Fruit fly (Drosophila melanogaster) whole organism, embryonic: Measurements from ENCODE around the gene RpL27A.

Experiments used
- CG10321 ChIP-seq: fragments of 200-800 bp; sonication (Bioruptor generic); IDR thresholded peaks from 2 replicates; pipeline ENCODE4 v1.3.6; 2022; ENCODE audit warnings: missing biosample characterization, missing genetic modification characterization
- CG10431 ChIP-seq: fragments of 200-800 bp; sonication (Bioruptor generic); optimal IDR thresholded peaks from 3 replicates; lab custom pipeline; 2018; ENCODE audit warnings: missing biosample characterization, mild to moderate bottlenecking, missing genetic modification characterization
- CG13287 ChIP-seq: fragments of 200-800 bp; sonication (Bioruptor generic); IDR thresholded peaks from 2 replicates; pipeline ENCODE4 v1.3.6; 2022; ENCODE audit warnings: missing biosample characterization, missing genetic modification characterization; ENCODE audit not compliant: partially characterized antibody
- CG14710 ChIP-seq: fragments of 200-800 bp; sonication (Bioruptor generic); optimal IDR thresholded peaks from 3 replicates; lab custom pipeline; 2019; ENCODE audit warnings: missing biosample characterization, mild to moderate bottlenecking, missing genetic modification characterization, moderate library complexity
- CG1603 ChIP-seq: fragments of 200-800 bp; sonication (Bioruptor generic); optimal IDR thresholded peaks from 2 replicates; lab custom pipeline; 2019; ENCODE audit warnings: missing biosample characterization, mild to moderate bottlenecking, missing genetic modification characterization, moderate library complexity
- CG16813 ChIP-seq: fragments of 200-800 bp; sonication (Bioruptor generic); IDR thresholded peaks from 3 replicates; pipeline ENCODE4 v1.3.6; 2022; ENCODE audit warnings: missing biosample characterization, missing genetic modification characterization; ENCODE audit not compliant: partially characterized antibody
- CG17359 ChIP-seq: fragments of 200-800 bp; sonication (Bioruptor generic); optimal IDR thresholded peaks from 3 replicates; lab custom pipeline; 2018; ENCODE audit warnings: missing biosample characterization, mild to moderate bottlenecking, missing genetic modification characterization, moderate library complexity
- CG17802 ChIP-seq: fragments of 200-800 bp; sonication (Bioruptor generic); optimal IDR thresholded peaks from 2 replicates; lab custom pipeline; 2018; ENCODE audit warnings: missing biosample characterization, mild to moderate bottlenecking, missing genetic modification characterization, moderate library complexity
- CG18476 ChIP-seq: fragments of 200-800 bp; sonication (Bioruptor generic); optimal IDR thresholded peaks from 2 replicates; lab custom pipeline; 2016; ENCODE audit warnings: missing biosample characterization, mild to moderate bottlenecking, missing genetic modification characterization
- CG2199 ChIP-seq: fragments of 200-800 bp; sonication (Bioruptor generic); IDR thresholded peaks from 3 replicates; pipeline ENCODE4 v1.3.6; 2022; ENCODE audit warnings: missing biosample characterization, missing genetic modification characterization
- CG2202 ChIP-seq: fragments of 200-800 bp; sonication (Bioruptor generic); optimal IDR thresholded peaks from 2 replicates; lab custom pipeline; 2018; ENCODE audit warnings: missing biosample characterization, mild to moderate bottlenecking, missing genetic modification characterization
- CG30020 ChIP-seq: fragments of 200-800 bp; optimal IDR thresholded peaks from 2 replicates; lab custom pipeline; 2019; ENCODE audit warnings: missing biosample characterization, mild to moderate bottlenecking, missing genetic modification characterization, moderate library complexity
- CG31388 ChIP-seq: fragments of 200-800 bp; sonication (Bioruptor generic); optimal IDR thresholded peaks from 2 replicates; lab custom pipeline; 2016; ENCODE audit warnings: missing biosample characterization, missing genetic modification characterization
- CG3407 ChIP-seq: fragments of 200-800 bp; sonication (Bioruptor generic); optimal IDR thresholded peaks from 2 replicates; lab custom pipeline; 2018; ENCODE audit warnings: missing biosample characterization, mild to moderate bottlenecking, missing genetic modification characterization
- CG42726 ChIP-seq: fragments of 200-800 bp; sonication (Bioruptor generic); IDR thresholded peaks from 2 replicates; pipeline ENCODE4 v1.3.6; 2022; ENCODE audit warnings: missing biosample characterization, missing genetic modification characterization; ENCODE audit not compliant: partially characterized antibody
- CG4360 ChIP-seq: fragments of 200-800 bp; sonication (Bioruptor generic); IDR thresholded peaks from 2 replicates; pipeline ENCODE4 v1.3.6; 2022; ENCODE audit warnings: missing biosample characterization, missing genetic modification characterization
- CG5180 ChIP-seq: fragments of 200-800 bp; sonication (Bioruptor generic); optimal IDR thresholded peaks from 3 replicates; lab custom pipeline; 2017; ENCODE audit warnings: missing biosample characterization, missing genetic modification characterization, mild to moderate bottlenecking, moderate library complexity, missing genetic modification reagents
- CG6175 ChIP-seq: fragments of 200-800 bp; sonication (Bioruptor generic); IDR thresholded peaks from 3 replicates; pipeline ENCODE4 v1.3.6; 2022; ENCODE audit warnings: missing biosample characterization, missing genetic modification characterization
- CG8478 ChIP-seq: fragments of >200 bp; optimal IDR thresholded peaks from 2 replicates; lab custom pipeline; 2018
- CG8944 ChIP-seq: fragments of 200-800 bp; sonication (Bioruptor generic); optimal IDR thresholded peaks from 3 replicates; lab custom pipeline; 2016; ENCODE audit warnings: missing biosample characterization, missing genetic modification characterization
- Gug ChIP-seq: fragments of 200-800 bp; sonication (Bioruptor generic); IDR thresholded peaks from 4 replicates; pipeline ENCODE4 v1.3.6; 2022; ENCODE audit warnings: missing biosample characterization, missing genetic modification characterization
- H15 ChIP-seq: fragments of 200-800 bp; sonication (Bioruptor generic); IDR thresholded peaks from 3 replicates; pipeline ENCODE4 v1.3.6; 2022; ENCODE audit warnings: missing biosample characterization, missing genetic modification characterization
- HLH4C ChIP-seq: fragments of 200-800 bp; sonication (Bioruptor generic); IDR thresholded peaks from 3 replicates; pipeline ENCODE4 v1.3.6; 2022; ENCODE audit warnings: missing biosample characterization, missing genetic modification characterization; ENCODE audit not compliant: partially characterized antibody
- Hmr ChIP-seq: fragments of 200-800 bp; sonication (Bioruptor generic); optimal IDR thresholded peaks from 3 replicates; lab custom pipeline; 2017; ENCODE audit warnings: mild to moderate bottlenecking, missing biosample characterization, missing genetic modification reagents, missing genetic modification characterization
- Hr3 ChIP-seq: fragments of 200-800 bp; sonication (Bioruptor generic); optimal IDR thresholded peaks from 3 replicates; lab custom pipeline; 2016; ENCODE audit warnings: missing biosample characterization, missing genetic modification characterization
- Lhr ChIP-seq: fragments of 200-800 bp; sonication (Bioruptor generic); optimal IDR thresholded peaks from 3 replicates; lab custom pipeline; 2017; ENCODE audit warnings: mild to moderate bottlenecking, missing biosample characterization, missing genetic modification reagents, missing genetic modification characterization
- MESR4 ChIP-seq: fragments of 200-800 bp; sonication (Bioruptor generic); optimal IDR thresholded peaks from 2 replicates; lab custom pipeline; 2018; ENCODE audit warnings: missing biosample characterization, mild to moderate bottlenecking, missing genetic modification characterization, moderate library complexity
- NC2β ChIP-seq: fragments of 200-800 bp; sonication (Bioruptor generic); optimal IDR thresholded peaks from 2 replicates; lab custom pipeline; 2016; ENCODE audit warnings: missing biosample characterization, missing genetic modification characterization
- Optix ChIP-seq: fragments of 200-800 bp; sonication (Bioruptor generic); IDR thresholded peaks from 3 replicates; pipeline ENCODE4 v1.3.6; 2022; ENCODE audit warnings: missing biosample characterization, missing genetic modification characterization
- Trl ChIP-seq, 3 experiments: fragments of >200 bp in 2 of 3; fragments of 200-800 bp in 1 of 3; sonication (Bioruptor generic) in 1 of 3; optimal IDR thresholded peaks; 2 replicates in 1 of 3; 3 replicates in 2 of 3; lab custom pipeline; 2016 to 2017; ENCODE audit warnings: missing biosample characterization in 1 of 3, missing genetic modification characterization in 1 of 3
- chinmo ChIP-seq: fragments of 200-800 bp; sonication (Bioruptor generic); IDR thresholded peaks from 4 replicates; pipeline ENCODE4 v1.3.6; 2022; ENCODE audit warnings: missing biosample characterization, missing genetic modification characterization; ENCODE audit not compliant: partially characterized antibody
- dan ChIP-seq: fragments of 200-800 bp; sonication (Bioruptor generic); IDR thresholded peaks from 2 replicates; pipeline ENCODE4 v1.3.6; 2022; ENCODE audit warnings: missing biosample characterization, missing genetic modification characterization
- danr ChIP-seq: fragments of 200-800 bp; sonication (Bioruptor generic); IDR thresholded peaks from 2 replicates; pipeline ENCODE4 v1.3.6; 2022; ENCODE audit warnings: missing biosample characterization, missing genetic modification characterization
- dmrt99B ChIP-seq: fragments of 200-800 bp; sonication (Bioruptor generic); optimal IDR thresholded peaks from 2 replicates; lab custom pipeline; 2018; ENCODE audit warnings: missing biosample characterization, mild to moderate bottlenecking, missing genetic modification characterization, moderate library complexity
- en ChIP-seq: fragments of 200-800 bp; sonication (Bioruptor generic); optimal IDR thresholded peaks from 2 replicates; lab custom pipeline; 2016; ENCODE audit warnings: missing biosample characterization, missing genetic modification characterization
- eve ChIP-seq, 2 experiments: fragments of >200 bp; optimal IDR thresholded peaks; 2 replicates each; lab custom pipeline; 2017; ENCODE audit warnings: missing biosample characterization in 2 of 2, missing genetic modification characterization in 2 of 2
- ewg ChIP-seq: fragments of 200-800 bp; sonication (Bioruptor generic); optimal IDR thresholded peaks from 3 replicates; lab custom pipeline; 2017; ENCODE audit warnings: mild to moderate bottlenecking, missing biosample characterization, missing genetic modification reagents, missing genetic modification characterization
- fru ChIP-seq: fragments of >200 bp; optimal IDR thresholded peaks from 2 replicates; lab custom pipeline; 2017
- gcm2 ChIP-seq: fragments of 200-800 bp; sonication (Bioruptor generic); optimal IDR thresholded peaks from 2 replicates; lab custom pipeline; 2016; ENCODE audit warnings: missing biosample characterization, missing genetic modification characterization
- gt ChIP-seq: fragments of 200-800 bp; sonication (Bioruptor generic); IDR thresholded peaks from 2 replicates; pipeline ENCODE4 v1.3.6; 2022; ENCODE audit warnings: missing biosample characterization, missing genetic modification characterization
- inv ChIP-seq: fragments of 200-800 bp; sonication (Bioruptor generic); IDR thresholded peaks from 2 replicates; pipeline ENCODE4 v1.3.6; 2022; ENCODE audit warnings: missing biosample characterization, missing genetic modification characterization; ENCODE audit not compliant: partially characterized antibody
- maf-S ChIP-seq: fragments of 200-800 bp; sonication (Bioruptor generic); optimal IDR thresholded peaks from 2 replicates; lab custom pipeline; 2016; ENCODE audit warnings: missing biosample characterization, missing genetic modification characterization
- pnt ChIP-seq: fragments of 200-800 bp; sonication (Bioruptor generic); optimal IDR thresholded peaks from 3 replicates; lab custom pipeline; 2016; ENCODE audit warnings: missing biosample characterization, missing genetic modification characterization
- salm ChIP-seq: fragments of 200-800 bp; sonication (Bioruptor generic); optimal IDR thresholded peaks from 2 replicates; lab custom pipeline; 2018; ENCODE audit warnings: missing biosample characterization, mild to moderate bottlenecking, missing genetic modification characterization
- sna ChIP-seq: fragments of 200-800 bp; sonication (Bioruptor generic); IDR thresholded peaks from 2 replicates; pipeline ENCODE4 v1.3.6; 2022; ENCODE audit warnings: missing biosample characterization, missing genetic modification characterization; ENCODE audit not compliant: partially characterized antibody
- tio ChIP-seq: fragments of 200-800 bp; sonication (Bioruptor generic); optimal IDR thresholded peaks from 2 replicates; lab custom pipeline; 2017; ENCODE audit warnings: missing biosample characterization, missing genetic modification characterization, inconsistent platforms
- tna ChIP-seq: fragments of 200-800 bp; sonication (Bioruptor generic); IDR thresholded peaks from 2 replicates; pipeline ENCODE4 v1.3.6; 2022; ENCODE audit warnings: missing biosample characterization, missing genetic modification characterization; ENCODE audit not compliant: partially characterized antibody
- toy ChIP-seq: fragments of 200-800 bp; sonication (Bioruptor generic); IDR thresholded peaks from 2 replicates; pipeline ENCODE4 v1.3.6; 2022; ENCODE audit warnings: missing biosample characterization, missing genetic modification characterization
- tx ChIP-seq: fragments of 200-800 bp; sonication (Bioruptor generic); optimal IDR thresholded peaks from 2 replicates; lab custom pipeline; 2016; ENCODE audit warnings: missing biosample characterization, missing genetic modification characterization
- zen ChIP-seq: fragments of 200-800 bp; sonication (Bioruptor generic); optimal IDR thresholded peaks from 3 replicates; lab custom pipeline; 2018; ENCODE audit warnings: missing biosample characterization, mild to moderate bottlenecking, missing genetic modification characterization, moderate library complexity

Gene RpL27A

dm6 chr2L:4448582-4449016 is 9.6 kb downstream of the RpL27A start, which contains the start of gene MFS18 (continued):
- TF ChIP-seq pnt (GFP tag; lab: Kevin White, UChicago) (peak; percentile 66), chinmo (peak; percentile 85; the same call in 2 of the 4 replicates), CG1603 (tag; lab: Kevin White, UChicago) (peak; percentile 91), CG30020 (tag; lab: Kevin White, UChicago) (peak; percentile 80), Optix (peak; percentile 97), NC2β (peak; percentile 66), CG42726 (GFP tag; lab: Robert Waterston, UW) (no peak), Lhr (peak; percentile 89), zen (tag; lab: Kevin White, UChicago) (peak; percentile 99), CG6175 (GFP tag; lab: Robert Waterston, UW) (peak; percentile 97), CG10321 (GFP tag; lab: Robert Waterston, UW) (peak; percentile 86), CG17802 (tag; lab: Kevin White, UChicago) (peak; percentile 92), eve (GFP tag; optimal IDR thresholded peaks at IDR 0.05; lab: Kevin White, UChicago) (no peak), CG8478 (lab: Kevin White, UChicago) (no peak), toy (GFP tag; lab: Robert Waterston, UW) (peak; percentile 96), HLH4C (GFP tag; lab: Robert Waterston, UW) (peak; percentile 93), tna (GFP tag; lab: Robert Waterston, UW) (peak; percentile 76), maf-S (GFP tag; lab: Kevin White, UChicago) (peak; percentile 97), MESR4 (GFP tag; lab: Kevin White, UChicago) (peak; percentile 74), CG14710 (tag; lab: Kevin White, UChicago) (peak; percentile 99), tio (no peak), CG31388 (GFP tag; lab: Kevin White, UChicago) (peak; percentile 93), Gug (GFP tag; lab: Robert Waterston, UW) (peak; percentile 99), danr (GFP tag; lab: Robert Waterston, UW) (peak; percentile 97), CG10431 (GFP tag; lab: Kevin White, UChicago) (peak; percentile 57), dmrt99B (tag; lab: Kevin White, UChicago) (peak; percentile 99), CG3407 (GFP tag; lab: Kevin White, UChicago) (peak; percentile 90), CG2199 (GFP tag; lab: Robert Waterston, UW) (peak; percentile 99), CG17359 (tag; lab: Kevin White, UChicago) (peak; percentile 100), fru (lab: Kevin White, UChicago) (no peak), CG8944 (peak; percentile 74), CG4360 (GFP tag; lab: Robert Waterston, UW) (peak; percentile 90), H15 (GFP tag; lab: Robert Waterston, UW) (peak; percentile 99), CG18476 (GFP tag; lab: Kevin White, UChicago) (peak; percentile 95), gt (GFP tag; lab: Robert Waterston, UW) (peak; percentile 96), Trl (optimal IDR thresholded peaks at IDR 0.05; lab: Kevin White, UChicago) (no peak), Trl (GFP tag; optimal IDR thresholded peaks at IDR 0.05; lab: Kevin White, UChicago) (peak; percentile 79), en (GFP tag; lab: Kevin White, UChicago) (peak; percentile 8), CG13287 (GFP tag; lab: Robert Waterston, UW) (peak; percentile 67), tx (GFP tag; lab: Kevin White, UChicago) (peak; percentile 63), dan (GFP tag; lab: Robert Waterston, UW) (peak; percentile 95), Hr3 (GFP tag; lab: Kevin White, UChicago) (peak; percentile 98), CG16813 (GFP tag; lab: Robert Waterston, UW) (peak; percentile 59), gcm2 (GFP tag; lab: Kevin White, UChicago) (peak; percentile 73), CG2202 (tag; lab: Kevin White, UChicago) (peak; percentile 95), ewg (GFP tag; lab: Kevin White, UChicago) (peak; percentile 88), Hmr (GFP tag; lab: Kevin White, UChicago) (peak; percentile 97), CG5180 (GFP tag; lab: Kevin White, UChicago) (peak; percentile 86), inv (peak; percentile 48), salm (peak; percentile 89), sna (GFP tag; lab: Robert Waterston, UW) (peak; percentile 43; the same call in 1 of the 2 replicates)
